Fruit fly (Drosophila melanogaster) whole organism, embryonic: Measurements from ENCODE around the gene GIIIspla2.

Experiments
- ATbp ChIP-seq: fragments of 200-800 bp; sonication (Bioruptor generic); optimal IDR thresholded peaks from 2 replicates; lab custom pipeline; 2017; ENCODE audit warnings: missing biosample characterization, mild to moderate bottlenecking, missing genetic modification characterization, missing genetic modification reagents
- Adf1 ChIP-seq: fragments of 200-800 bp; sonication (Bioruptor generic); IDR thresholded peaks from 2 replicates; pipeline ENCODE4 v1.3.6; 2022; ENCODE audit warnings: missing biosample characterization, missing genetic modification characterization
- Atf3 ChIP-seq: fragments of 200-800 bp; sonication (Bioruptor generic); optimal IDR thresholded peaks from 3 replicates; lab custom pipeline; 2016; ENCODE audit warnings: missing biosample characterization, missing genetic modification characterization
- B-H1 ChIP-seq: fragments of 200-800 bp; sonication (Bioruptor generic); IDR thresholded peaks from 3 replicates; pipeline ENCODE4 v1.3.6; 2022; ENCODE audit warnings: missing biosample characterization, missing genetic modification characterization
- CG10147 ChIP-seq: fragments of 200-800 bp; sonication (Bioruptor generic); optimal IDR thresholded peaks from 2 replicates; lab custom pipeline; 2019; ENCODE audit warnings: missing biosample characterization, mild to moderate bottlenecking, missing genetic modification characterization, moderate library complexity
- CG1024 ChIP-seq: fragments of 200-800 bp; sonication (Bioruptor generic); IDR thresholded peaks from 2 replicates; pipeline ENCODE4 v1.3.6; 2022; ENCODE audit warnings: missing biosample characterization, missing genetic modification characterization
- CG10565 ChIP-seq: fragments of 200-800 bp; sonication (Bioruptor generic); optimal IDR thresholded peaks from 3 replicates; lab custom pipeline; 2016; ENCODE audit warnings: missing biosample characterization, mild to moderate bottlenecking, missing genetic modification characterization
- CG11398 ChIP-seq: fragments of 200-800 bp; sonication (Bioruptor generic); optimal IDR thresholded peaks from 2 replicates; lab custom pipeline; 2016; ENCODE audit warnings: missing biosample characterization, missing genetic modification characterization
- CG12155 ChIP-seq: fragments of 200-800 bp; sonication (Bioruptor generic); optimal IDR thresholded peaks from 3 replicates; lab custom pipeline; 2016; ENCODE audit warnings: missing biosample characterization, missing genetic modification characterization
- CG12236 ChIP-seq: fragments of 200-800 bp; sonication (Bioruptor generic); optimal IDR thresholded peaks from 2 replicates; lab custom pipeline; 2016; ENCODE audit warnings: missing biosample characterization, missing genetic modification characterization
- CG12299 ChIP-seq: fragments of 200-800 bp; sonication (Bioruptor generic); optimal IDR thresholded peaks from 2 replicates; lab custom pipeline; 2018; ENCODE audit warnings: missing biosample characterization, mild to moderate bottlenecking, missing genetic modification characterization
- CG14050 ChIP-seq: fragments of 200-800 bp; sonication (Bioruptor generic); IDR thresholded peaks from 3 replicates; pipeline ENCODE4 v1.3.6; 2022; ENCODE audit warnings: missing biosample characterization, missing genetic modification characterization
- CG15073 ChIP-seq: fragments of 200-800 bp; sonication (Bioruptor generic); optimal IDR thresholded peaks from 2 replicates; lab custom pipeline; 2016; ENCODE audit warnings: missing biosample characterization, missing genetic modification characterization
- CG1602 ChIP-seq: fragments of 200-800 bp; sonication (Bioruptor generic); optimal IDR thresholded peaks from 3 replicates; lab custom pipeline; 2016; ENCODE audit warnings: missing biosample characterization, missing genetic modification characterization
- CG16863 ChIP-seq: fragments of 200-800 bp; sonication (Bioruptor generic); optimal IDR thresholded peaks from 3 replicates; lab custom pipeline; 2016; ENCODE audit warnings: missing biosample characterization, missing genetic modification characterization
- CG18599 ChIP-seq: fragments of 200-800 bp; sonication (Bioruptor generic); optimal IDR thresholded peaks from 3 replicates; lab custom pipeline; 2017; ENCODE audit warnings: missing biosample characterization, missing genetic modification characterization, mild to moderate bottlenecking, moderate library complexity, missing genetic modification reagents
- CG2116 ChIP-seq: fragments of 200-800 bp; sonication (Bioruptor generic); optimal IDR thresholded peaks from 3 replicates; lab custom pipeline; 2018; ENCODE audit warnings: missing biosample characterization, mild to moderate bottlenecking, missing genetic modification characterization
- CG2120 ChIP-seq: fragments of 200-800 bp; sonication (Bioruptor generic); optimal IDR thresholded peaks from 3 replicates; lab custom pipeline; 2016; ENCODE audit warnings: missing biosample characterization, missing genetic modification characterization
- CG3065 ChIP-seq: fragments of 200-800 bp; sonication (Bioruptor generic); optimal IDR thresholded peaks from 2 replicates; lab custom pipeline; 2016; ENCODE audit warnings: missing biosample characterization, missing genetic modification characterization
- CG31365 ChIP-seq: fragments of 200-800 bp; sonication (Bioruptor generic); optimal IDR thresholded peaks from 2 replicates; lab custom pipeline; 2018; ENCODE audit warnings: missing biosample characterization, mild to moderate bottlenecking, missing genetic modification characterization
- CG8478 ChIP-seq: fragments of >200 bp; optimal IDR thresholded peaks from 2 replicates; lab custom pipeline; 2018
- CG9876 ChIP-seq: fragments of 200-800 bp; sonication (Bioruptor generic); optimal IDR thresholded peaks from 2 replicates; lab custom pipeline; 2016; ENCODE audit warnings: missing biosample characterization, missing genetic modification characterization
- CTCF ChIP-seq: fragments of 200-800 bp; sonication (Bioruptor generic); optimal IDR thresholded peaks from 2 replicates; lab custom pipeline; 2017; ENCODE audit warnings: missing biosample characterization, mild to moderate bottlenecking, missing genetic modification characterization, moderate library complexity
- CkIIα-i1 ChIP-seq: fragments of 200-800 bp; sonication (Bioruptor generic); IDR thresholded peaks from 2 replicates; pipeline ENCODE4 v1.3.6; 2022; ENCODE audit warnings: missing biosample characterization, missing genetic modification characterization
- Ets65A ChIP-seq: fragments of 200-800 bp; sonication (Bioruptor generic); peaks from one replicate; lab custom pipeline; 2016; ENCODE audit warnings: missing biosample characterization, missing genetic modification characterization
- Ets97D ChIP-seq: fragments of 200-800 bp; sonication (Bioruptor generic); optimal IDR thresholded peaks from 3 replicates; lab custom pipeline; 2016; ENCODE audit warnings: missing biosample characterization, missing genetic modification characterization
- HLH3B ChIP-seq: fragments of 200-800 bp; sonication (Bioruptor generic); IDR thresholded peaks from 2 replicates; pipeline ENCODE4 v1.3.6; 2022; ENCODE audit warnings: missing biosample characterization, missing genetic modification characterization
- HLH4C ChIP-seq: fragments of 200-800 bp; sonication (Bioruptor generic); IDR thresholded peaks from 3 replicates; pipeline ENCODE4 v1.3.6; 2022; ENCODE audit warnings: missing biosample characterization, missing genetic modification characterization; ENCODE audit not compliant: partially characterized antibody
- Hr51 ChIP-seq, 2 experiments: fragments of 200-800 bp; sonication (Bioruptor generic); optimal IDR thresholded peaks; 2 replicates in 1 of 2; 3 replicates in 1 of 2; lab custom pipeline; 2016 to 2018; ENCODE audit warnings: missing biosample characterization in 2 of 2, missing genetic modification characterization in 2 of 2, mild to moderate bottlenecking in 1 of 2, moderate library complexity in 1 of 2
- Lim3 ChIP-seq: fragments of 200-800 bp; sonication (Bioruptor generic); IDR thresholded peaks from 2 replicates; pipeline ENCODE4 v1.3.6; 2022; ENCODE audit warnings: missing biosample characterization, missing genetic modification characterization
- Myb ChIP-seq: fragments of 200-800 bp; sonication (Bioruptor generic); optimal IDR thresholded peaks from 2 replicates; lab custom pipeline; 2016; ENCODE audit warnings: missing biosample characterization, missing genetic modification characterization
- Oaz ChIP-seq: fragments of 200-800 bp; sonication (Bioruptor generic); IDR thresholded peaks from 2 replicates; pipeline ENCODE4 v1.3.6; 2022; ENCODE audit warnings: missing biosample characterization, missing genetic modification characterization
- Poxn ChIP-seq: fragments of 200-800 bp; sonication (Bioruptor generic); IDR thresholded peaks from 2 replicates; pipeline ENCODE4 v1.3.6; 2022; ENCODE audit warnings: missing biosample characterization, missing genetic modification characterization
- Sox102F ChIP-seq: fragments of 200-800 bp; sonication (Bioruptor generic); optimal IDR thresholded peaks from 2 replicates; lab custom pipeline; 2018; ENCODE audit warnings: missing biosample characterization, mild to moderate bottlenecking, missing genetic modification characterization, moderate library complexity
- Sry-β ChIP-seq: fragments of 200-800 bp; sonication (Bioruptor generic); optimal IDR thresholded peaks from 2 replicates; lab custom pipeline; 2018; ENCODE audit warnings: missing biosample characterization, mild to moderate bottlenecking, missing genetic modification characterization, moderate library complexity
- bigmax ChIP-seq: fragments of 200-800 bp; sonication (Bioruptor generic); optimal IDR thresholded peaks from 2 replicates; lab custom pipeline; 2018; ENCODE audit warnings: missing biosample characterization, mild to moderate bottlenecking, missing genetic modification characterization
- btn ChIP-seq: fragments of 200-800 bp; sonication (Bioruptor generic); optimal IDR thresholded peaks from 2 replicates; lab custom pipeline; 2016; ENCODE audit warnings: missing biosample characterization, missing genetic modification characterization
- croc ChIP-seq: fragments of 200-800 bp; sonication (Bioruptor generic); conservative IDR thresholded peaks from 3 replicates; pipeline ENCODE4 v1.3.6; 2022; ENCODE audit warnings: missing biosample characterization, missing genetic modification characterization
- dan ChIP-seq: fragments of 200-800 bp; sonication (Bioruptor generic); IDR thresholded peaks from 2 replicates; pipeline ENCODE4 v1.3.6; 2022; ENCODE audit warnings: missing biosample characterization, missing genetic modification characterization
- fru ChIP-seq: fragments of >200 bp; optimal IDR thresholded peaks from 2 replicates; lab custom pipeline; 2017
- grau ChIP-seq: fragments of 200-800 bp; optimal IDR thresholded peaks from 3 replicates; lab custom pipeline; 2019; ENCODE audit warnings: missing biosample characterization, mild to moderate bottlenecking, missing genetic modification characterization, moderate library complexity
- gt ChIP-seq: fragments of 200-800 bp; sonication (Bioruptor generic); IDR thresholded peaks from 2 replicates; pipeline ENCODE4 v1.3.6; 2022; ENCODE audit warnings: missing biosample characterization, missing genetic modification characterization
- h ChIP-seq: fragments of >200 bp; optimal IDR thresholded peaks from 2 replicates; lab custom pipeline; 2017
- insv ChIP-seq, 2 experiments: fragments of 200-800 bp; sonication (Bioruptor generic); optimal IDR thresholded peaks; 3 replicates each; lab custom pipeline; 2016 to 2018; ENCODE audit warnings: missing biosample characterization in 2 of 2, missing genetic modification characterization in 2 of 2
- inv ChIP-seq: fragments of 200-800 bp; sonication (Bioruptor generic); IDR thresholded peaks from 2 replicates; pipeline ENCODE4 v1.3.6; 2022; ENCODE audit warnings: missing biosample characterization, missing genetic modification characterization; ENCODE audit not compliant: partially characterized antibody
- kay ChIP-seq: fragments of 200-800 bp; sonication (Bioruptor generic); optimal IDR thresholded peaks from 2 replicates; lab custom pipeline; 2016; ENCODE audit warnings: missing biosample characterization, missing genetic modification characterization
- klu ChIP-seq: fragments of 200-800 bp; sonication (Bioruptor generic); IDR thresholded peaks from 2 replicates; pipeline ENCODE4 v1.3.6; 2022; ENCODE audit warnings: missing biosample characterization, missing genetic modification characterization
- run ChIP-seq: fragments of 200-800 bp; sonication (Bioruptor generic); optimal IDR thresholded peaks from 3 replicates; lab custom pipeline; 2018; ENCODE audit warnings: missing biosample characterization, mild to moderate bottlenecking, missing genetic modification characterization
- sim ChIP-seq: fragments of 200-800 bp; sonication (Bioruptor generic); IDR thresholded peaks from 2 replicates; pipeline ENCODE4 v1.3.6; 2022; ENCODE audit warnings: missing biosample characterization, missing genetic modification characterization
- sqz ChIP-seq: fragments of 200-800 bp; sonication (Bioruptor generic); optimal IDR thresholded peaks from 3 replicates; lab custom pipeline; 2018; ENCODE audit warnings: missing biosample characterization, mild to moderate bottlenecking, missing genetic modification characterization
- trh ChIP-seq: fragments of 200-800 bp; sonication (Bioruptor generic); optimal IDR thresholded peaks from 2 replicates; lab custom pipeline; 2016; ENCODE audit warnings: missing biosample characterization, missing genetic modification characterization
- vfl ChIP-seq: fragments of 200-800 bp; sonication (Bioruptor generic); optimal IDR thresholded peaks from 2 replicates; lab custom pipeline; 2016; ENCODE audit warnings: missing biosample characterization, missing genetic modification characterization
- zf30C ChIP-seq: fragments of 200-800 bp; sonication (Bioruptor generic); optimal IDR thresholded peaks from 3 replicates; lab custom pipeline; 2018; ENCODE audit warnings: missing biosample characterization, mild to moderate bottlenecking, missing genetic modification characterization
- zfh1 ChIP-seq: fragments of 200-800 bp; sonication (Bioruptor generic); IDR thresholded peaks from 3 replicates; pipeline ENCODE4 v1.3.6; 2022; ENCODE audit warnings: missing biosample characterization, missing genetic modification characterization

GIIIspla2 gene

dm6 chrX:8205625-8206252 is 48.3 kb downstream of the GIIIspla2 start (continued):
- TF ChIP-seq CG12155 (no peak), Atf3 (GFP tag; lab: Kevin White, UChicago) (no peak), croc (no peak), Poxn (no peak), CG1602 (GFP tag; lab: Kevin White, UChicago) (no peak), CG2116 (GFP tag; lab: Kevin White, UChicago) (no peak), sim (GFP tag; lab: Robert Waterston, UW) (no peak), CG14050 (no peak), CG15073 (GFP tag; lab: Kevin White, UChicago) (no peak), Sox102F (GFP tag; lab: Kevin White, UChicago) (peak; percentile 79), sqz (GFP tag; lab: Kevin White, UChicago) (peak; percentile 11), Sry-β (GFP tag; lab: Kevin White, UChicago) (no peak), run (tag; lab: Kevin White, UChicago) (no peak), CG8478 (no peak), CG18599 (no peak), CTCF (GFP tag; lab: Kevin White, UChicago) (no peak), CG11398 (no peak), vfl (GFP tag; lab: Kevin White, UChicago) (no peak), Oaz (GFP tag; lab: Robert Waterston, UW) (0 out of 2 replicates have a peak, but pooled peaks have one; percentile 26), insv (GFP tag; optimal IDR thresholded peaks at IDR 0.05; lab: Kevin White, UChicago) (no peak), CG16863 (no peak), CG31365 (tag; lab: Kevin White, UChicago) (no peak), CG10147 (GFP tag; lab: Kevin White, UChicago) (peak; percentile 0), bigmax (GFP tag; lab: Kevin White, UChicago) (no peak), ATbp (peak; percentile 6), HLH4C (GFP tag; lab: Robert Waterston, UW) (no peak), trh (GFP tag; lab: Kevin White, UChicago) (no peak), Ets65A (GFP tag; lab: Kevin White, UChicago) (no peak), CG12236 (GFP tag; lab: Kevin White, UChicago) (no peak), Lim3 (no peak), fru (lab: Kevin White, UChicago) (no peak), Myb (no peak), CG10565 (no peak), CG9876 (GFP tag; lab: Kevin White, UChicago) (no peak), inv (no peak), gt (GFP tag; lab: Robert Waterston, UW) (no peak), kay (peak; percentile 14), Ets97D (GFP tag; lab: Kevin White, UChicago) (no peak), CG3065 (no peak), zf30C (no peak), dan (no peak), B-H1 (GFP tag; lab: Robert Waterston, UW) (peak; percentile 35; the same call in 1 of the 3 replicates), CG2120 (GFP tag; lab: Kevin White, UChicago) (no peak), CG1024 (GFP tag; lab: Robert Waterston, UW) (no peak), CG12299 (tag; lab: Kevin White, UChicago) (no peak), klu (GFP tag; lab: Robert Waterston, UW) (no peak), zfh1 (GFP tag; lab: Robert Waterston, UW) (no peak), Adf1 (GFP tag; lab: Robert Waterston, UW) (no peak), h (lab: Kevin White, UChicago) (no peak), Hr51 (GFP tag; optimal IDR thresholded peaks at IDR 0.05; lab: Kevin White, UChicago) (peak in 1 of 2 experiments; percentile 79), CkIIα-i1 (GFP tag; lab: Robert Waterston, UW) (no peak), btn (no peak), grau (tag; lab: Kevin White, UChicago) (peak; percentile 42), HLH3B (peak; percentile 44; the same call in 1 of the 2 replicates)
